Fruit fly (Drosophila melanogaster) S2 (cell line): ENCODE results near the gene Dpm2.

Source experiments
- CG8478 ChIP-seq: fragments of >200 bp; optimal IDR thresholded peaks from 2 replicates; lab custom pipeline; 2018
- CTCF ChIP-seq, 2 experiments: fragments of >200 bp; optimal IDR thresholded peaks; 2 replicates each; lab custom pipeline; 2018

- no peak for TF ChIP-seq CG8478 (lab: Kevin White, UChicago)
- TF ChIP-seq CTCF (optimal IDR thresholded peaks at IDR 0.05; lab: Kevin White, UChicago): no peak
These were observed 18.1 kb downstream of the Dpm2 start for dm6 chr3L:3337345-3337928.
